Worm (Caenorhabditis elegans) whole organism, young adult: ENCODE measurements around the gene acly-1.

Experiments used
- C06A6.2 ChIP-seq: fragments of 200-800 bp; sonication (Bioruptor generic); conservative IDR thresholded peaks from 2 replicates; pipeline ENCODE4 v1.3.6; 2022; ENCODE audit warnings: missing genetic modification characterization, missing compliant biosample characterization
- C17E4.6 ChIP-seq: fragments of 200-800 bp; sonication (Bioruptor generic); IDR thresholded peaks from 2 replicates; pipeline ENCODE4 v1.3.6; 2022; ENCODE audit warnings: missing genetic modification reagents, missing genetic modification characterization, missing compliant biosample characterization
- D2030.7 ChIP-seq: fragments of 200-800 bp; sonication (Bioruptor generic); IDR thresholded peaks from 2 replicates; pipeline ENCODE4 v1.3.6; 2022; ENCODE audit warnings: missing genetic modification reagents, missing genetic modification characterization, missing compliant biosample characterization
- F10E7.11 ChIP-seq: sonication (generic microtip); optimal IDR thresholded peaks from 2 replicates; lab custom pipeline; 2017; ENCODE audit warnings: mild to moderate bottlenecking, missing genetic modification characterization, moderate library complexity, missing compliant biosample characterization
- F23B12.7 ChIP-seq: sonication (generic microtip); optimal IDR thresholded peaks from 2 replicates; lab custom pipeline; 2017; ENCODE audit warnings: missing genetic modification characterization, mild to moderate bottlenecking, missing compliant biosample characterization, antibody characterized with exemption, moderate library complexity; ENCODE audit not compliant: insufficient read depth
- F37B4.10 ChIP-seq: fragments of 200-800 bp; sonication (Bioruptor generic); IDR thresholded peaks from 2 replicates; pipeline ENCODE4 v1.3.6; 2022; ENCODE audit warnings: missing genetic modification characterization, missing compliant biosample characterization
- F52B5.7 ChIP-seq: sonication (generic microtip); optimal IDR thresholded peaks from 2 replicates; lab custom pipeline; 2016; ENCODE audit warnings: mild to moderate bottlenecking, missing genetic modification characterization, missing compliant biosample characterization
- akir-1 ChIP-seq: fragments of 200-800 bp; sonication (Bioruptor generic); optimal IDR thresholded peaks from 2 replicates; lab custom pipeline; 2018; ENCODE audit warnings: mild to moderate bottlenecking, missing genetic modification characterization, moderate library complexity, missing compliant biosample characterization
- ama-1 ChIP-seq, 3 experiments: fragments of 150-350 bp in 1 of 3; sonication (generic microtip) in 2 of 3; optimal IDR thresholded peaks; 2 replicates each; lab custom pipeline; 2014 to 2018; ENCODE audit warnings: missing biosample characterization in 2 of 3, missing genetic modification characterization in 2 of 3, missing genetic modification reagents in 2 of 3
- aptf-2 ChIP-seq: fragments of 200-800 bp; sonication (Bioruptor generic); conservative IDR thresholded peaks from 2 replicates; pipeline ENCODE4 v1.3.6; 2022; ENCODE audit warnings: missing genetic modification reagents, missing genetic modification characterization, missing compliant biosample characterization
- aptf-3 ChIP-seq: fragments of 200-800 bp; sonication (Bioruptor generic); IDR thresholded peaks from 2 replicates; pipeline ENCODE4 v1.3.6; 2022; ENCODE audit warnings: missing genetic modification characterization, missing compliant biosample characterization
- atf-7 ChIP-seq: sonication (generic microtip); optimal IDR thresholded peaks from 2 replicates; lab custom pipeline; 2017; ENCODE audit warnings: mild to moderate bottlenecking, missing genetic modification characterization, missing compliant biosample characterization
- athp-1 ChIP-seq: sonication (generic microtip); optimal IDR thresholded peaks from 2 replicates; lab custom pipeline; 2017; ENCODE audit warnings: mild to moderate bottlenecking, missing genetic modification characterization, missing compliant biosample characterization
- attf-6 ChIP-seq: fragments of 200-800 bp; sonication (Bioruptor generic); IDR thresholded peaks from 2 replicates; pipeline ENCODE4 v1.3.6; 2022; ENCODE audit warnings: missing genetic modification reagents, missing genetic modification characterization, missing compliant biosample characterization
- cebp-1 ChIP-seq, 2 experiments: fragments of 200-800 bp in 1 of 2; sonication (Bioruptor generic) in 1 of 2; sonication (generic microtip) in 1 of 2; IDR thresholded peaks in 1 of 2; optimal IDR thresholded peaks in 1 of 2; 2 replicates each; pipeline versions ENCODE4 v1.3.6 to Lab custom; 2017 to 2022; ENCODE audit warnings: missing compliant biosample characterization in 2 of 2, missing genetic modification characterization in 2 of 2, mild to moderate bottlenecking in 1 of 2, missing genetic modification reagents in 1 of 2, moderate library complexity in 1 of 2
- ceh-100 ChIP-seq: fragments of 200-800 bp; sonication (Bioruptor generic); IDR thresholded peaks from 2 replicates; pipeline ENCODE4 v1.3.6; 2022; ENCODE audit warnings: missing genetic modification reagents, missing genetic modification characterization, missing compliant biosample characterization
- ceh-27 ChIP-seq: fragments of 200-800 bp; sonication (Bioruptor generic); optimal IDR thresholded peaks from 2 replicates; lab custom pipeline; 2018; ENCODE audit warnings: mild to moderate bottlenecking, missing genetic modification characterization, moderate library complexity, missing compliant biosample characterization
- ceh-91 ChIP-seq: fragments of 200-800 bp; sonication (Bioruptor generic); IDR thresholded peaks from 2 replicates; pipeline ENCODE4 v1.3.6; 2022; ENCODE audit warnings: missing genetic modification reagents, missing genetic modification characterization, missing compliant biosample characterization
- dox-1 ChIP-seq: fragments of 200-800 bp; sonication (Bioruptor generic); IDR thresholded peaks from 2 replicates; pipeline ENCODE4 v1.3.6; 2022; ENCODE audit warnings: missing genetic modification reagents, missing genetic modification characterization, missing compliant biosample characterization
- dpff-1 ChIP-seq: sonication (generic microtip); optimal IDR thresholded peaks from 2 replicates; lab custom pipeline; 2017; ENCODE audit warnings: mild to moderate bottlenecking, missing genetic modification characterization, missing compliant biosample characterization
- efl-1 ChIP-seq: fragments of 150-350 bp; optimal IDR thresholded peaks from 2 replicates; lab custom pipeline; 2014; ENCODE audit warnings: missing biosample characterization, missing genetic modification reagents, missing genetic modification characterization
- egl-18 ChIP-seq: fragments of 200-800 bp; sonication (Bioruptor generic); IDR thresholded peaks from 2 replicates; pipeline ENCODE4 v1.3.6; 2022; ENCODE audit warnings: missing genetic modification reagents, missing genetic modification characterization, missing compliant biosample characterization
- let-607 ChIP-seq, 2 experiments: fragments of 200-800 bp in 1 of 2; sonication (Bioruptor generic) in 1 of 2; sonication (generic microtip) in 1 of 2; optimal IDR thresholded peaks; 2 replicates each; lab custom pipeline; 2016 to 2018; ENCODE audit warnings: mild to moderate bottlenecking in 2 of 2, missing compliant biosample characterization in 2 of 2, missing genetic modification characterization in 2 of 2, moderate library complexity in 2 of 2, missing genotype in 1 of 2
- lin-26 ChIP-seq: fragments of 200-800 bp; sonication (Bioruptor generic); IDR thresholded peaks from 2 replicates; pipeline ENCODE4 v1.3.6; 2022; ENCODE audit warnings: missing genetic modification reagents, missing genetic modification characterization, missing compliant biosample characterization
- lin-35 ChIP-seq, 3 experiments: fragments of 150-350 bp in 2 of 3; sonication (generic microtip) in 1 of 3; optimal IDR thresholded peaks; 2 replicates each; lab custom pipeline; 2014 to 2018; ENCODE audit warnings: missing biosample characterization in 3 of 3, missing genetic modification characterization in 3 of 3, missing genetic modification reagents in 3 of 3
- lin-40 ChIP-seq: sonication (generic microtip); optimal IDR thresholded peaks from 2 replicates; lab custom pipeline; 2016; ENCODE audit warnings: missing genetic modification characterization, mild to moderate bottlenecking, missing compliant biosample characterization, missing genotype, missing genetic modification reagents
- madf-3 ChIP-seq: fragments of 200-800 bp; sonication (Bioruptor generic); IDR thresholded peaks from 2 replicates; pipeline ENCODE4 v1.3.6; 2022; ENCODE audit warnings: missing genetic modification reagents, missing genetic modification characterization, missing compliant biosample characterization
- madf-8 ChIP-seq: fragments of 200-800 bp; sonication (Bioruptor generic); conservative IDR thresholded peaks from 2 replicates; pipeline ENCODE4 v1.3.6; 2022; ENCODE audit warnings: missing genetic modification reagents, missing genetic modification characterization, missing compliant biosample characterization
- mxl-1 ChIP-seq: sonication (generic microtip); optimal IDR thresholded peaks from 2 replicates; lab custom pipeline; 2016; ENCODE audit warnings: missing genetic modification characterization, missing compliant biosample characterization
- nfya-1 ChIP-seq: sonication (generic microtip); optimal IDR thresholded peaks from 2 replicates; lab custom pipeline; 2017; ENCODE audit warnings: antibody characterized with exemption, missing compliant biosample characterization, missing genetic modification characterization, borderline replicate concordance; ENCODE audit not compliant: insufficient read depth
- nhr-120 ChIP-seq: fragments of 200-800 bp; sonication (Bioruptor generic); IDR thresholded peaks from 2 replicates; pipeline ENCODE4 v1.3.6; 2022; ENCODE audit warnings: missing genetic modification characterization, missing compliant biosample characterization
- pbrm-1 ChIP-seq: fragments of 200-800 bp; sonication (Bioruptor generic); IDR thresholded peaks from 2 replicates; pipeline ENCODE4 v1.3.6; 2022; ENCODE audit warnings: missing genetic modification reagents, missing genetic modification characterization, missing compliant biosample characterization
- pha-4 ChIP-seq: fragments of 150-350 bp; sonication (generic microtip); optimal IDR thresholded peaks from 2 replicates; lab custom pipeline; 2014; ENCODE audit warnings: missing biosample characterization, missing genetic modification reagents, missing genetic modification characterization
- rpc-1 ChIP-seq, 2 experiments: fragments of 150-350 bp in 1 of 2; sonication (generic microtip) in 1 of 2; optimal IDR thresholded peaks; 2 replicates each; lab custom pipeline; 2014 to 2018; ENCODE audit warnings: missing biosample characterization in 1 of 2, missing genetic modification characterization in 1 of 2, missing genetic modification reagents in 1 of 2, missing genotype in 1 of 2
- sea-2 ChIP-seq: fragments of 200-800 bp; sonication (Bioruptor generic); IDR thresholded peaks from 2 replicates; pipeline ENCODE4 v1.3.6; 2022; ENCODE audit warnings: missing genetic modification characterization, missing compliant biosample characterization
- somi-1 ChIP-seq: fragments of 200-800 bp; sonication (Bioruptor generic); optimal IDR thresholded peaks from 2 replicates; lab custom pipeline; 2018; ENCODE audit warnings: mild to moderate bottlenecking, missing genetic modification characterization, missing compliant biosample characterization
- unc-62 ChIP-seq: fragments of 150-350 bp; optimal IDR thresholded peaks from 2 replicates; lab custom pipeline; 2014; ENCODE audit warnings: missing biosample characterization, missing genetic modification reagents, missing genetic modification characterization
- zfh-2 ChIP-seq: fragments of 200-800 bp; sonication (Bioruptor generic); conservative IDR thresholded peaks from 2 replicates; pipeline ENCODE4 v1.3.6; 2022; ENCODE audit warnings: missing genetic modification reagents, missing genetic modification characterization, missing compliant biosample characterization
- ztf-22 ChIP-seq: fragments of 200-800 bp; sonication (Bioruptor generic); optimal IDR thresholded peaks from 2 replicates; lab custom pipeline; 2018; ENCODE audit warnings: mild to moderate bottlenecking, missing genetic modification characterization, moderate library complexity, missing compliant biosample characterization
- ztf-6 ChIP-seq: fragments of 200-800 bp; sonication (Bioruptor generic); IDR thresholded peaks from 2 replicates; pipeline ENCODE4 v1.3.6; 2022; ENCODE audit warnings: missing genetic modification reagents, missing genetic modification characterization, missing compliant biosample characterization

acly-1 gene

ce11 chrX:1472880-1473279 is 6.5 kb upstream of the acly-1 start, which contains the start of gene D1005.5:
Gene D1005.5, minus strand, starts transcription at chrX:1472980.
- TF ChIP-seq rpc-1 (optimal IDR thresholded peaks at IDR 0.05; lab: Kevin White, UChicago) (no peak), rpc-1 (tag; optimal IDR thresholded peaks at IDR 0.05; lab: Kevin White, UChicago) (no peak), cebp-1 (GFP tag; IDR thresholded peaks at IDR 0.05; lab: Robert Waterston, UW) (no peak), cebp-1 (tag; optimal IDR thresholded peaks at IDR 0.05; lab: Kevin White, UChicago) (peak; percentile 22)

ce11 chrX:1473794-1474193 is 5.5 kb upstream of the acly-1 start:
- no peak for TF ChIP-seq ztf-6 (GFP tag; lab: Robert Waterston, UW)
- TF ChIP-seq rpc-1 (optimal IDR thresholded peaks at IDR 0.05; lab: Kevin White, UChicago), result peak; percentile 16
- peak; percentile 57 for TF ChIP-seq rpc-1 (tag; optimal IDR thresholded peaks at IDR 0.05; lab: Kevin White, UChicago)
- TF ChIP-seq dpff-1 (tag; lab: Kevin White, UChicago), result no peak
- TF ChIP-seq akir-1 (GFP tag; lab: Kevin White, UChicago), result no peak
- no peak for TF ChIP-seq cebp-1 (GFP tag; IDR thresholded peaks at IDR 0.05; lab: Robert Waterston, UW)
- TF ChIP-seq cebp-1 (tag; optimal IDR thresholded peaks at IDR 0.05; lab: Kevin White, UChicago), result peak; percentile 67
- TF ChIP-seq, all 124 proteins: peak for 2

ce11 chrX:1476005-1476404 is 3.3 kb upstream of the acly-1 start:
- TF ChIP-seq efl-1 (GFP tag; lab: Kevin White, UChicago) (peak; percentile 51), lin-26 (GFP tag; lab: Robert Waterston, UW) (0 out of 2 replicates have a peak, but pooled peaks have one; percentile 12), madf-8 (GFP tag; lab: Robert Waterston, UW) (0 out of 2 replicates have a peak, but pooled peaks have one; percentile 28), ceh-100 (no peak), zfh-2 (GFP tag; lab: Robert Waterston, UW) (peak; percentile 39; the same call in 1 of the 2 replicates), cebp-1 (GFP tag; IDR thresholded peaks at IDR 0.05; lab: Robert Waterston, UW) (no peak), cebp-1 (tag; optimal IDR thresholded peaks at IDR 0.05; lab: Kevin White, UChicago) (peak; percentile 68), F23B12.7 (no peak)

- no peak for TF ChIP-seq D2030.7 (GFP tag; lab: Robert Waterston, UW)
- TF ChIP-seq C06A6.2 (GFP tag; lab: Robert Waterston, UW), result 0 out of 2 replicates have a peak, but pooled peaks have one; percentile 29
- TF ChIP-seq unc-62 (GFP tag; lab: Kevin White, UChicago), result no peak
- TF ChIP-seq dpff-1 (tag; lab: Kevin White, UChicago), result no peak
- TF ChIP-seq nfya-1, result no peak
- peak; percentile 87 for TF ChIP-seq atf-7
- no peak for TF ChIP-seq ztf-22 (GFP tag; lab: Kevin White, UChicago)
- no peak for TF ChIP-seq ama-1 (optimal IDR thresholded peaks at IDR 0.05; lab: Kevin White, UChicago)
- no peak for TF ChIP-seq ama-1 (GFP tag; optimal IDR thresholded peaks at IDR 0.05; lab: Kevin White, UChicago)
- TF ChIP-seq sea-2 (GFP tag; lab: Robert Waterston, UW), result no peak
- no peak for TF ChIP-seq attf-6 (GFP tag; lab: Robert Waterston, UW)
- no peak for TF ChIP-seq pbrm-1
- no peak for TF ChIP-seq egl-18 (GFP tag; lab: Robert Waterston, UW)
- TF ChIP-seq somi-1 (GFP tag; lab: Kevin White, UChicago), result peak; percentile 3
- peak; percentile 36 for TF ChIP-seq let-607 (tag; optimal IDR thresholded peaks at IDR 0.05; lab: Kevin White, UChicago)
- TF ChIP-seq lin-40 (tag; lab: Kevin White, UChicago), result peak; percentile 64
- no peak for TF ChIP-seq aptf-3
- no peak for TF ChIP-seq mxl-1 (tag; lab: Kevin White, UChicago)
- TF ChIP-seq nhr-120 (GFP tag; lab: Robert Waterston, UW), result no peak
- TF ChIP-seq ceh-27 (GFP tag; lab: Kevin White, UChicago), result no peak
- TF ChIP-seq pha-4, result peak; percentile 18
- no peak for TF ChIP-seq ztf-6 (GFP tag; lab: Robert Waterston, UW)
- no peak for TF ChIP-seq F37B4.10
- no peak for TF ChIP-seq athp-1 (tag; lab: Kevin White, UChicago)
- no peak for TF ChIP-seq C17E4.6 (GFP tag; lab: Robert Waterston, UW)
- TF ChIP-seq F52B5.7 (tag; lab: Kevin White, UChicago), result no peak
- TF ChIP-seq F10E7.11 (tag; lab: Kevin White, UChicago), result no peak
- TF ChIP-seq lin-35 (GFP tag; optimal IDR thresholded peaks at IDR 0.05; lab: Kevin White, UChicago), result no peak
- no peak for TF ChIP-seq madf-3 (GFP tag; lab: Robert Waterston, UW)
- TF ChIP-seq dox-1 (GFP tag; lab: Robert Waterston, UW), result peak; percentile 42; the same call in 1 of the 2 replicates
- TF ChIP-seq ceh-91 (GFP tag; lab: Robert Waterston, UW), result no peak
- TF ChIP-seq aptf-2 (GFP tag; lab: Robert Waterston, UW), result no peak
Observed at ce11 chrX:1477932-1478331, 1.4 kb upstream of the acly-1 start.
